Fruit fly (Drosophila melanogaster) whole organism, embryonic: ENCODE results near the gene SIFaR.

Experiments used
- Asciz ChIP-seq: fragments of 200-800 bp; sonication (Bioruptor generic); optimal IDR thresholded peaks from 2 replicates; lab custom pipeline; 2017; ENCODE audit warnings: missing biosample characterization, mild to moderate bottlenecking, missing genetic modification characterization, missing genetic modification reagents
- Atf3 ChIP-seq: fragments of 200-800 bp; sonication (Bioruptor generic); optimal IDR thresholded peaks from 3 replicates; lab custom pipeline; 2016; ENCODE audit warnings: missing biosample characterization, missing genetic modification characterization
- Bdp1 ChIP-seq: fragments of 200-800 bp; sonication (Bioruptor generic); optimal IDR thresholded peaks from 3 replicates; lab custom pipeline; 2016; ENCODE audit warnings: missing biosample characterization, missing genetic modification characterization
- C15 ChIP-seq: fragments of 200-800 bp; sonication (Bioruptor generic); IDR thresholded peaks from 3 replicates; pipeline ENCODE4 v1.3.6; 2022; ENCODE audit warnings: missing biosample characterization, missing genetic modification characterization
- CG11085 ChIP-seq: fragments of 200-800 bp; sonication (Bioruptor generic); IDR thresholded peaks from 2 replicates; pipeline ENCODE4 v1.3.6; 2022; ENCODE audit warnings: missing biosample characterization, missing genetic modification characterization
- CG11504 ChIP-seq: fragments of 200-800 bp; sonication (Bioruptor generic); optimal IDR thresholded peaks from 3 replicates; lab custom pipeline; 2019; ENCODE audit warnings: missing biosample characterization, mild to moderate bottlenecking, missing genetic modification characterization, moderate library complexity
- CG11695 ChIP-seq: fragments of 200-800 bp; sonication (Bioruptor generic); IDR thresholded peaks from 3 replicates; pipeline ENCODE4 v1.3.6; 2022; ENCODE audit warnings: missing biosample characterization, missing genetic modification characterization
- CG11723 ChIP-seq: fragments of 200-800 bp; sonication (Bioruptor generic); optimal IDR thresholded peaks from 2 replicates; lab custom pipeline; 2017; ENCODE audit warnings: missing biosample characterization, mild to moderate bottlenecking, missing genetic modification characterization
- CG12219 ChIP-seq: fragments of 200-800 bp; sonication (Bioruptor generic); optimal IDR thresholded peaks from 3 replicates; lab custom pipeline; 2018; ENCODE audit warnings: missing biosample characterization, mild to moderate bottlenecking, missing genetic modification characterization
- CG14965 ChIP-seq: fragments of 200-800 bp; sonication (Bioruptor generic); optimal IDR thresholded peaks from 2 replicates; lab custom pipeline; 2016; ENCODE audit warnings: missing biosample characterization, missing genetic modification characterization, borderline replicate concordance
- CG15073 ChIP-seq: fragments of 200-800 bp; sonication (Bioruptor generic); optimal IDR thresholded peaks from 2 replicates; lab custom pipeline; 2016; ENCODE audit warnings: missing biosample characterization, missing genetic modification characterization
- CG15601 ChIP-seq: fragments of 200-800 bp; sonication (Bioruptor generic); optimal IDR thresholded peaks from 3 replicates; lab custom pipeline; 2019; ENCODE audit warnings: missing biosample characterization, mild to moderate bottlenecking, missing genetic modification characterization, moderate library complexity
- CG15696 ChIP-seq: fragments of 200-800 bp; sonication (Bioruptor generic); optimal IDR thresholded peaks from 2 replicates; lab custom pipeline; 2019; ENCODE audit warnings: missing biosample characterization, mild to moderate bottlenecking, missing genetic modification characterization, moderate library complexity
- CG17361 ChIP-seq: fragments of 200-800 bp; sonication (Bioruptor generic); IDR thresholded peaks from 3 replicates; pipeline ENCODE4 v1.3.6; 2022; ENCODE audit warnings: missing biosample characterization, missing genetic modification characterization
- CG17612 ChIP-seq: fragments of 200-800 bp; sonication (Bioruptor generic); IDR thresholded peaks from 2 replicates; pipeline ENCODE4 v1.3.6; 2022; ENCODE audit warnings: missing biosample characterization, missing genetic modification characterization
- CG30403 ChIP-seq: fragments of 200-800 bp; sonication (Bioruptor generic); optimal IDR thresholded peaks from 3 replicates; lab custom pipeline; 2016; ENCODE audit warnings: missing biosample characterization, missing genetic modification characterization
- CG30431 ChIP-seq: fragments of 200-800 bp; sonication (Bioruptor generic); optimal IDR thresholded peaks from 2 replicates; lab custom pipeline; 2017; ENCODE audit warnings: missing biosample characterization, missing genetic modification characterization
- CG31441 ChIP-seq: fragments of 200-800 bp; sonication (Bioruptor generic); IDR thresholded peaks from 2 replicates; pipeline ENCODE4 v1.3.6; 2022; ENCODE audit warnings: missing biosample characterization, missing genetic modification characterization
- CG32772 ChIP-seq: fragments of 200-800 bp; sonication (Bioruptor generic); IDR thresholded peaks from 2 replicates; pipeline ENCODE4 v1.3.6; 2022; ENCODE audit warnings: missing biosample characterization, missing genetic modification characterization
- CG4404 ChIP-seq: fragments of 200-800 bp; sonication (Bioruptor generic); IDR thresholded peaks from 2 replicates; pipeline ENCODE4 v1.3.6; 2022; ENCODE audit warnings: missing biosample characterization, missing genetic modification characterization
- CG5180 ChIP-seq: fragments of 200-800 bp; sonication (Bioruptor generic); optimal IDR thresholded peaks from 3 replicates; lab custom pipeline; 2017; ENCODE audit warnings: missing biosample characterization, missing genetic modification characterization, mild to moderate bottlenecking, moderate library complexity, missing genetic modification reagents
- CG5245 ChIP-seq: fragments of 200-800 bp; sonication (Bioruptor generic); optimal IDR thresholded peaks from 3 replicates; lab custom pipeline; 2016; ENCODE audit warnings: missing biosample characterization, missing genetic modification characterization
- Dek ChIP-seq: fragments of 200-800 bp; sonication (Bioruptor generic); optimal IDR thresholded peaks from 3 replicates; lab custom pipeline; 2019; ENCODE audit warnings: missing biosample characterization, mild to moderate bottlenecking, missing genetic modification characterization, moderate library complexity
- Dip3 ChIP-seq: fragments of 200-800 bp; sonication (Bioruptor generic); optimal IDR thresholded peaks from 3 replicates; lab custom pipeline; 2016; ENCODE audit warnings: missing biosample characterization, missing genetic modification characterization
- Drgx ChIP-seq: fragments of 200-800 bp; sonication (Bioruptor generic); IDR thresholded peaks from 2 replicates; pipeline ENCODE4 v1.3.6; 2022; ENCODE audit warnings: missing biosample characterization, missing genetic modification characterization
- Eip74EF ChIP-seq, 2 experiments: fragments of 200-800 bp in 1 of 2; fragments of >200 bp in 1 of 2; sonication (Bioruptor generic) in 1 of 2; optimal IDR thresholded peaks; 2 replicates each; lab custom pipeline; 2017 to 2019; ENCODE audit warnings: missing biosample characterization in 2 of 2, missing genetic modification characterization in 2 of 2, mild to moderate bottlenecking in 1 of 2, moderate library complexity in 1 of 2
- Gug ChIP-seq: fragments of 200-800 bp; sonication (Bioruptor generic); IDR thresholded peaks from 4 replicates; pipeline ENCODE4 v1.3.6; 2022; ENCODE audit warnings: missing biosample characterization, missing genetic modification characterization
- H15 ChIP-seq: fragments of 200-800 bp; sonication (Bioruptor generic); IDR thresholded peaks from 3 replicates; pipeline ENCODE4 v1.3.6; 2022; ENCODE audit warnings: missing biosample characterization, missing genetic modification characterization
- HHEX ChIP-seq: fragments of 200-800 bp; sonication (Bioruptor generic); optimal IDR thresholded peaks from 3 replicates; lab custom pipeline; 2017; ENCODE audit warnings: missing biosample characterization, mild to moderate bottlenecking, missing genetic modification characterization, missing genetic modification reagents
- Nf-YB ChIP-seq: fragments of 200-800 bp; sonication (Bioruptor generic); optimal IDR thresholded peaks from 3 replicates; lab custom pipeline; 2019; ENCODE audit warnings: missing biosample characterization, mild to moderate bottlenecking, missing genetic modification characterization, moderate library complexity
- NfI ChIP-seq: fragments of 200-800 bp; sonication (Bioruptor generic); optimal IDR thresholded peaks from 3 replicates; lab custom pipeline; 2018; ENCODE audit warnings: missing biosample characterization, mild to moderate bottlenecking, missing genetic modification characterization, moderate library complexity
- Sox100B ChIP-seq: fragments of 200-800 bp; sonication (Bioruptor generic); optimal IDR thresholded peaks from 3 replicates; lab custom pipeline; 2018; ENCODE audit warnings: missing biosample characterization, mild to moderate bottlenecking, missing genetic modification characterization
- Trl ChIP-seq, 3 experiments: fragments of >200 bp in 2 of 3; fragments of 200-800 bp in 1 of 3; sonication (Bioruptor generic) in 1 of 3; optimal IDR thresholded peaks; 2 replicates in 1 of 3; 3 replicates in 2 of 3; lab custom pipeline; 2016 to 2017; ENCODE audit warnings: missing biosample characterization in 1 of 3, missing genetic modification characterization in 1 of 3
- cato ChIP-seq: fragments of 200-800 bp; sonication (Bioruptor generic); optimal IDR thresholded peaks from 2 replicates; lab custom pipeline; 2016; ENCODE audit warnings: missing biosample characterization, missing genetic modification characterization, borderline replicate concordance
- chinmo ChIP-seq: fragments of 200-800 bp; sonication (Bioruptor generic); IDR thresholded peaks from 4 replicates; pipeline ENCODE4 v1.3.6; 2022; ENCODE audit warnings: missing biosample characterization, missing genetic modification characterization; ENCODE audit not compliant: partially characterized antibody
- gce ChIP-seq: fragments of 200-800 bp; sonication (Bioruptor generic); IDR thresholded peaks from 3 replicates; pipeline ENCODE4 v1.3.6; 2022; ENCODE audit warnings: missing biosample characterization, missing genetic modification characterization
- gcm ChIP-seq: fragments of 200-800 bp; sonication (Bioruptor generic); optimal IDR thresholded peaks from 2 replicates; lab custom pipeline; 2019; ENCODE audit warnings: missing biosample characterization, mild to moderate bottlenecking, missing genetic modification characterization, moderate library complexity
- grn ChIP-seq: fragments of 200-800 bp; sonication (Bioruptor generic); optimal IDR thresholded peaks from 3 replicates; lab custom pipeline; 2017; ENCODE audit warnings: missing biosample characterization, missing genetic modification characterization
- gro ChIP-seq: fragments of 200-800 bp; sonication (Bioruptor generic); optimal IDR thresholded peaks from 2 replicates; lab custom pipeline; 2016; ENCODE audit warnings: missing biosample characterization, missing genetic modification characterization
- kni ChIP-seq: fragments of 200-800 bp; sonication (Bioruptor generic); optimal IDR thresholded peaks from 3 replicates; lab custom pipeline; 2017; ENCODE audit warnings: mild to moderate bottlenecking, missing biosample characterization, missing genetic modification reagents, missing genetic modification characterization
- lab ChIP-seq: fragments of 200-800 bp; sonication (Bioruptor generic); optimal IDR thresholded peaks from 3 replicates; lab custom pipeline; 2017; ENCODE audit warnings: missing biosample characterization, missing genetic modification characterization, mild to moderate bottlenecking, moderate library complexity, missing genetic modification reagents
- nau ChIP-seq: fragments of 200-800 bp; sonication (Bioruptor generic); optimal IDR thresholded peaks from 3 replicates; lab custom pipeline; 2017; ENCODE audit warnings: missing biosample characterization, mild to moderate bottlenecking, missing genetic modification characterization, missing genetic modification reagents
- nerfin-2 ChIP-seq: fragments of 200-800 bp; sonication (Bioruptor generic); IDR thresholded peaks from 2 replicates; pipeline ENCODE4 v1.3.6; 2022; ENCODE audit warnings: missing biosample characterization, missing genetic modification characterization; ENCODE audit not compliant: partially characterized antibody
- nmo ChIP-seq: fragments of 200-800 bp; sonication (Bioruptor generic); optimal IDR thresholded peaks from 2 replicates; lab custom pipeline; 2018; ENCODE audit warnings: missing biosample characterization, mild to moderate bottlenecking, missing genetic modification characterization, moderate library complexity
- onecut ChIP-seq: fragments of 200-800 bp; sonication (Bioruptor generic); IDR thresholded peaks from 2 replicates; pipeline ENCODE4 v1.3.6; 2022; ENCODE audit warnings: missing biosample characterization, missing genetic modification characterization
- pita ChIP-seq: fragments of 200-800 bp; sonication (Bioruptor generic); optimal IDR thresholded peaks from 2 replicates; lab custom pipeline; 2017; ENCODE audit warnings: missing biosample characterization, mild to moderate bottlenecking, missing genetic modification characterization
- schlank ChIP-seq: fragments of 200-800 bp; sonication (Bioruptor generic); optimal IDR thresholded peaks from 2 replicates; lab custom pipeline; 2018; ENCODE audit warnings: missing biosample characterization, mild to moderate bottlenecking, missing genetic modification characterization
- sug ChIP-seq: fragments of 200-800 bp; optimal IDR thresholded peaks from 2 replicates; lab custom pipeline; 2019; ENCODE audit warnings: missing biosample characterization, mild to moderate bottlenecking, missing genetic modification characterization, moderate library complexity
- tap ChIP-seq: fragments of 200-800 bp; optimal IDR thresholded peaks from 3 replicates; lab custom pipeline; 2019; ENCODE audit warnings: missing biosample characterization, mild to moderate bottlenecking, missing genetic modification characterization, moderate library complexity
- yki ChIP-seq: fragments of >200 bp; optimal IDR thresholded peaks from 3 replicates; lab custom pipeline; 2018

Gene SIFaR

DNA sequence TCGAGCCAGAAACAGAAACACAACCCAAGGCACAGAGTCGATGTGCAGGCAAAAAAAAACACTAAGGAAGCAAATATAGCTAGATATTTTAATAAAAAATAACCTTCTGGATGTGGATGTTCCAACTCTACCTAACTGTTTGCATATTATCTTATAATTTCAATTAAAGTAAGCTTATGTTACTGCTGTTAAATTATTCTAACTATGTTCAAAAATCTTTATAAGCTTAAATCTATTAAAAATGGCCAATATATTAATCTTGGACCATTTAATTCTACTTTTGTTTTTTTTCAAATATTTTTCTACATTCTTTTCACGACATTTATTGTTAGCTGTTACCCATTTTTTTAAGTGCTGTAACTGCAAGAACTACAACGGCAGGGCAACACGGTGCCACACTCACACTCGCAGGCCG lies 45.2 kb upstream of the SIFaR start (continued):
- TF ChIP-seq gcm (GFP tag; lab: Kevin White, UChicago) (peak; percentile 37), nerfin-2 (no peak), nau (peak; percentile 53), Gug (GFP tag; lab: Robert Waterston, UW) (no peak), H15 (GFP tag; lab: Robert Waterston, UW) (no peak), Asciz (GFP tag; lab: Kevin White, UChicago) (peak; percentile 58), CG31441 (GFP tag; lab: Robert Waterston, UW) (peak; percentile 76), CG5180 (peak; percentile 17), pita (no peak), tap (tag; lab: Kevin White, UChicago) (no peak), gce (GFP tag; lab: Robert Waterston, UW) (no peak), lab (GFP tag; lab: Kevin White, UChicago) (peak; percentile 72), CG30403 (peak; percentile 70), CG4404 (GFP tag; lab: Robert Waterston, UW) (no peak), CG15601 (peak; percentile 40), kni (GFP tag; lab: Kevin White, UChicago) (no peak), yki (lab: Kevin White, UChicago) (no peak), CG17612 (GFP tag; lab: Robert Waterston, UW) (no peak), Trl (optimal IDR thresholded peaks at IDR 0.05; lab: Kevin White, UChicago) (no peak), Trl (GFP tag; optimal IDR thresholded peaks at IDR 0.05; lab: Kevin White, UChicago) (no peak), CG32772 (GFP tag; lab: Robert Waterston, UW) (peak; percentile 40; the same call in 1 of the 2 replicates), CG11695 (GFP tag; lab: Robert Waterston, UW) (no peak; the same call in 2 of the 3 replicates), CG14965 (GFP tag; lab: Kevin White, UChicago) (no peak), Sox100B (GFP tag; lab: Kevin White, UChicago) (peak; percentile 77), C15 (no peak), nmo (GFP tag; lab: Kevin White, UChicago) (peak; percentile 76), CG17361 (GFP tag; lab: Robert Waterston, UW) (peak; percentile 85), CG5245 (GFP tag; lab: Kevin White, UChicago) (no peak), CG11085 (GFP tag; lab: Robert Waterston, UW) (no peak; the same call in 1 of the 2 replicates), Eip74EF (GFP tag; optimal IDR thresholded peaks at IDR 0.05; lab: Kevin White, UChicago) (peak in 1 of 2 experiments; percentile 57), HHEX (GFP tag; lab: Kevin White, UChicago) (peak; percentile 44), NfI (peak; percentile 38), gro (GFP tag; lab: Kevin White, UChicago) (no peak), cato (GFP tag; lab: Kevin White, UChicago) (no peak), Nf-YB (GFP tag; lab: Kevin White, UChicago) (no peak), CG15696 (tag; lab: Kevin White, UChicago) (peak; percentile 19), Bdp1 (no peak), Dek (tag; lab: Kevin White, UChicago) (peak; percentile 20), CG15073 (GFP tag; lab: Kevin White, UChicago) (no peak), CG12219 (no peak), grn (GFP tag; lab: Kevin White, UChicago) (no peak), CG11504 (tag; lab: Kevin White, UChicago) (peak; percentile 78), Drgx (GFP tag; lab: Robert Waterston, UW) (no peak), CG30431 (GFP tag; lab: Kevin White, UChicago) (no peak), CG11723 (GFP tag; lab: Kevin White, UChicago) (peak; percentile 18), chinmo (GFP tag; lab: Robert Waterston, UW) (no peak), schlank (tag; lab: Kevin White, UChicago) (no peak), Dip3 (GFP tag; lab: Kevin White, UChicago) (no peak), sug (tag; lab: Kevin White, UChicago) (peak; percentile 4), onecut (GFP tag; lab: Robert Waterston, UW) (no peak), Atf3 (GFP tag; lab: Kevin White, UChicago) (no peak)
